Fruit fly (Drosophila melanogaster) whole organism, adult: ENCODE results near the gene wor.

Experiments used
- CG12768 ChIP-seq: fragments of 200-800 bp; sonication (Bioruptor generic); optimal IDR thresholded peaks from 2 replicates; lab custom pipeline; 2017; ENCODE audit warnings: missing biosample characterization, missing genetic modification characterization, mild to moderate bottlenecking, moderate library complexity, missing genetic modification reagents
- CG14711 ChIP-seq: fragments of 200-800 bp; sonication (Bioruptor generic); optimal IDR thresholded peaks from 2 replicates; lab custom pipeline; 2018; ENCODE audit warnings: missing biosample characterization, mild to moderate bottlenecking, missing genetic modification characterization, moderate library complexity
- Clk ChIP-seq: fragments of 200-800 bp; sonication (Bioruptor generic); optimal IDR thresholded peaks from 2 replicates; lab custom pipeline; 2017; ENCODE audit warnings: missing biosample characterization, missing genetic modification characterization
- Hr96 ChIP-seq: fragments of 200-800 bp; sonication (Bioruptor generic); optimal IDR thresholded peaks from 2 replicates; lab custom pipeline; 2016; ENCODE audit warnings: missing biosample characterization, missing genetic modification characterization
- bab1 ChIP-seq: fragments of 200-800 bp; sonication (Bioruptor generic); optimal IDR thresholded peaks from 3 replicates; lab custom pipeline; 2019; ENCODE audit warnings: missing biosample characterization, mild to moderate bottlenecking, missing genetic modification characterization, moderate library complexity
- cnc ChIP-seq, 2 experiments: fragments of >200 bp; optimal IDR thresholded peaks; 2 replicates each; lab custom pipeline; 2017
- kay ChIP-seq: fragments of 200-800 bp; sonication (Bioruptor generic); peaks from one replicate; lab custom pipeline; 2016; ENCODE audit warnings: missing biosample characterization, missing genetic modification characterization, borderline replicate concordance
- ovo ChIP-seq: fragments of 200-800 bp; sonication (Bioruptor generic); optimal IDR thresholded peaks from 2 replicates; lab custom pipeline; 2016; ENCODE audit warnings: missing biosample characterization, missing genetic modification characterization

DNA sequence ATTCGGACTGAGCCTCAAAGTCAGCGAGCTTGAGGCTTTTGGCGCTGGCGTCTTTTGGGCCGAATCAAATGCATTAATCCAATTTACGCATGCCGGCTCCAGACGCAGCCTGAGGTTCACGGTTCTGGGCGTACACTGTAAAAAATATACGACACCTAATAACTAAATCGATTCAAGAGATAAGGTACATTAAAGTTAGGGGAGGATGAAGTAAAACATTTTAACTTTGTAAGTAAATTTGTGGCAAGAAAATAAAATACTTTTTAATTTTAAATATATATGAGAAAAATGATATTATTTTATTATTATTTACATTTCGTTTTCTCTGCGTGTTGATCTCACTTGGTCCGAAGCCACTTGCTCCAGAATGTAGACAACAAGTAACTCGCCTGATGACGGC, 28.6 kb downstream of the wor start:
- TF ChIP-seq Clk (GFP tag; lab: Kevin White, UChicago) (no peak), Hr96 (GFP tag; lab: Kevin White, UChicago) (no peak), kay (GFP tag; lab: Kevin White, UChicago) (no peak), cnc (optimal IDR thresholded peaks at IDR 0.05; lab: Kevin White, UChicago) (no peak), CG12768 (GFP tag; lab: Kevin White, UChicago) (no peak), CG14711 (no peak), bab1 (GFP tag; lab: Kevin White, UChicago) (no peak), ovo (no peak)
